Worm (Caenorhabditis elegans) whole organism, late embryonic: ENCODE measurements around the gene W02B3.4.
"Not testable (repeated sequence)": the region's sequence is repeated elsewhere in the genome, so short reads cannot be mapped to it uniquely, and the experiment has no call there.

ENCODE experiments used
- C38D4.7 ChIP-seq: fragments of 200-800 bp; sonication (Bioruptor generic); optimal IDR thresholded peaks from 2 replicates; lab custom pipeline; 2018; ENCODE audit warnings: mild to moderate bottlenecking, missing genetic modification characterization, moderate library complexity, missing compliant biosample characterization
- F13H6.1 ChIP-seq: sonication (generic microtip); optimal IDR thresholded peaks from 2 replicates; lab custom pipeline; 2016; ENCODE audit warnings: missing genetic modification characterization, missing compliant biosample characterization
- K02D7.2 ChIP-seq: sonication (generic microtip); optimal IDR thresholded peaks from 2 replicates; lab custom pipeline; 2017; ENCODE audit warnings: mild to moderate bottlenecking, missing genetic modification characterization, missing compliant biosample characterization
- K09A11.1 ChIP-seq: sonication (generic microtip); optimal IDR thresholded peaks from 2 replicates; lab custom pipeline; 2017; ENCODE audit warnings: antibody characterized with exemption, mild to moderate bottlenecking, missing genetic modification characterization, missing compliant biosample characterization; ENCODE audit not compliant: insufficient read depth
- Y22D7AL.16 ChIP-seq: sonication (generic microtip); optimal IDR thresholded peaks from 2 replicates; lab custom pipeline; 2016; ENCODE audit warnings: missing genetic modification characterization, missing compliant biosample characterization
- ceh-14 ChIP-seq: sonication (generic microtip); optimal IDR thresholded peaks from 2 replicates; lab custom pipeline; 2016; ENCODE audit warnings: missing genotype, missing genetic modification characterization, missing compliant biosample characterization
- ceh-18 ChIP-seq: sonication (generic microtip); optimal IDR thresholded peaks from 2 replicates; lab custom pipeline; 2016; ENCODE audit warnings: missing genetic modification characterization, missing compliant biosample characterization
- ceh-19 ChIP-seq: fragments of 200-800 bp; sonication (Bioruptor generic); optimal IDR thresholded peaks from 2 replicates; lab custom pipeline; 2018; ENCODE audit warnings: mild to moderate bottlenecking, missing genetic modification characterization, missing compliant biosample characterization
- ceh-2 ChIP-seq: sonication (generic microtip); optimal IDR thresholded peaks from 2 replicates; lab custom pipeline; 2016; ENCODE audit warnings: missing genotype, missing genetic modification characterization, missing compliant biosample characterization
- ceh-31 ChIP-seq: sonication (generic microtip); optimal IDR thresholded peaks from 2 replicates; lab custom pipeline; 2016; ENCODE audit warnings: missing genetic modification characterization, missing compliant biosample characterization
- ceh-34 ChIP-seq: sonication (generic microtip); optimal IDR thresholded peaks from 2 replicates; lab custom pipeline; 2016; ENCODE audit warnings: mild to moderate bottlenecking, missing genetic modification characterization, missing compliant biosample characterization
- ceh-45 ChIP-seq: fragments of 200-800 bp; sonication (Bioruptor generic); IDR thresholded peaks from 2 replicates; pipeline ENCODE4 v1.3.6; 2022; ENCODE audit warnings: missing genetic modification reagents, missing genetic modification characterization, missing compliant biosample characterization
- ceh-48 ChIP-seq: sonication (generic microtip); optimal IDR thresholded peaks from 2 replicates; lab custom pipeline; 2016; ENCODE audit warnings: missing genetic modification characterization, inconsistent platforms, missing compliant biosample characterization
- ceh-6 ChIP-seq: fragments of 200-800 bp; sonication (Bioruptor generic); optimal IDR thresholded peaks from 2 replicates; lab custom pipeline; 2018; ENCODE audit warnings: mild to moderate bottlenecking, missing genetic modification characterization, missing compliant biosample characterization
- dve-1 ChIP-seq: sonication (generic microtip); optimal IDR thresholded peaks from 2 replicates; lab custom pipeline; 2017; ENCODE audit warnings: antibody characterized with exemption, mild to moderate bottlenecking, missing genetic modification characterization, missing compliant biosample characterization
- elt-2 ChIP-seq: sonication (generic microtip); optimal IDR thresholded peaks from 2 replicates; lab custom pipeline; 2016; ENCODE audit warnings: missing genetic modification reagents, missing genetic modification characterization, missing compliant biosample characterization
- ets-4 ChIP-seq: sonication (generic microtip); optimal IDR thresholded peaks from 2 replicates; lab custom pipeline; 2016; ENCODE audit warnings: missing genetic modification characterization, missing compliant biosample characterization
- fax-1 ChIP-seq: sonication (generic microtip); optimal IDR thresholded peaks from 2 replicates; lab custom pipeline; 2016; ENCODE audit warnings: missing genotype, missing genetic modification characterization, missing compliant biosample characterization
- fkh-10 ChIP-seq: fragments of 150-350 bp; optimal IDR thresholded peaks from 2 replicates; lab custom pipeline; 2014; ENCODE audit warnings: missing biosample characterization, missing genetic modification reagents, missing genetic modification characterization
- gmeb-2 ChIP-seq: sonication (generic microtip); optimal IDR thresholded peaks from 2 replicates; lab custom pipeline; 2016; ENCODE audit warnings: missing genetic modification characterization, inconsistent platforms, missing compliant biosample characterization
- hlh-6 ChIP-seq: sonication (generic microtip); optimal IDR thresholded peaks from 2 replicates; lab custom pipeline; 2016; ENCODE audit warnings: missing genotype, missing genetic modification characterization, missing compliant biosample characterization
- lim-6 ChIP-seq: sonication (generic microtip); optimal IDR thresholded peaks from 2 replicates; lab custom pipeline; 2016; ENCODE audit warnings: missing genetic modification characterization, missing compliant biosample characterization
- nfya-1 ChIP-seq: sonication (generic microtip); optimal IDR thresholded peaks from 2 replicates; lab custom pipeline; 2017; ENCODE audit warnings: missing genetic modification characterization, mild to moderate bottlenecking, missing compliant biosample characterization, antibody characterized with exemption, moderate library complexity
- nhr-232 ChIP-seq: sonication (generic microtip); optimal IDR thresholded peaks from 2 replicates; lab custom pipeline; 2016; ENCODE audit warnings: missing genetic modification characterization, missing compliant biosample characterization
- npax-4 ChIP-seq: sonication (generic microtip); optimal IDR thresholded peaks from 2 replicates; lab custom pipeline; 2016; ENCODE audit warnings: missing genetic modification characterization, missing compliant biosample characterization
- pqm-1 ChIP-seq: sonication (generic microtip); optimal IDR thresholded peaks from 2 replicates; lab custom pipeline; 2016; ENCODE audit warnings: missing genetic modification characterization, missing compliant biosample characterization
- rnt-1 ChIP-seq: sonication (generic microtip); optimal IDR thresholded peaks from 2 replicates; lab custom pipeline; 2016; ENCODE audit warnings: missing genetic modification characterization, missing compliant biosample characterization
- sdc-2 ChIP-seq: sonication (generic microtip); optimal IDR thresholded peaks from 2 replicates; lab custom pipeline; 2016; ENCODE audit warnings: missing genotype, missing genetic modification characterization, missing compliant biosample characterization
- sox-2 ChIP-seq: fragments of 200-800 bp; sonication (Bioruptor generic); IDR thresholded peaks from 2 replicates; pipeline ENCODE4 v1.3.6; 2022; ENCODE audit warnings: missing genetic modification reagents, missing genetic modification characterization, missing compliant biosample characterization
- tbx-2 ChIP-seq: sonication (generic microtip); optimal IDR thresholded peaks from 2 replicates; lab custom pipeline; 2016; ENCODE audit warnings: missing genetic modification characterization, missing compliant biosample characterization
- unc-42 ChIP-seq: sonication (generic microtip); optimal IDR thresholded peaks from 2 replicates; lab custom pipeline; 2016; ENCODE audit warnings: missing genotype, missing genetic modification characterization, missing compliant biosample characterization
- unc-55 ChIP-seq: sonication (generic microtip); optimal IDR thresholded peaks from 2 replicates; lab custom pipeline; 2017; ENCODE audit warnings: missing biosample characterization, missing genetic modification reagents, missing genetic modification characterization
- zip-5 ChIP-seq: sonication (generic microtip); optimal IDR thresholded peaks from 2 replicates; lab custom pipeline; 2016; ENCODE audit warnings: missing genetic modification characterization, missing compliant biosample characterization

W02B3.4 gene

DNA sequence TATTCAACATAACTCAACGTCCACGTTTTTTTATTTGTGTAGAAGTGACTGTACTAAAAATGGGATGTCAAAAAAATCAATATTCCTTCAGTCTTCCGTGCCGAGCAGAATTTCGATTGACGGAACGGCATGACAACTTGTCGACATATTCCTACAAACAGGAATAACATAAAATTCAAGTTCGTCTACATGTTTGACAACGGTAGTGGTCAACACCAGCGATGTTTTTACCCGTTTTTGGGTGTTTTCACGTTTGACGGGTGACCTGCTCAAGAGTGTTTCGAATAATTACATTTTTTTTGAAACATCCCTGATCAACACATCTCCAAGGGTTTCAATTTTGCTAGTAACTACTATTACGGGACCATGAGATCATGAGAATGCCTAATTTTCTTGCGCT, 8.7 kb upstream of the W02B3.4 start, which contains the start of gene W02B3.7 (continued):
- no peak for TF ChIP-seq K09A11.1

- TF ChIP-seq hlh-6 (tag; lab: Kevin White, UChicago); elt-2 (tag; lab: Kevin White, UChicago); sdc-2: not testable (repeated sequence)
- TF ChIP-seq, all 69 proteins: peak for 0; not testable (repeated sequence) for 69
Measured at ce11 chrIII:688869-689268, 5.7 kb upstream of the W02B3.4 start, which contains the start of gene elf-1. elf-1 (plus strand) TSS chrIII:689169.

DNA sequence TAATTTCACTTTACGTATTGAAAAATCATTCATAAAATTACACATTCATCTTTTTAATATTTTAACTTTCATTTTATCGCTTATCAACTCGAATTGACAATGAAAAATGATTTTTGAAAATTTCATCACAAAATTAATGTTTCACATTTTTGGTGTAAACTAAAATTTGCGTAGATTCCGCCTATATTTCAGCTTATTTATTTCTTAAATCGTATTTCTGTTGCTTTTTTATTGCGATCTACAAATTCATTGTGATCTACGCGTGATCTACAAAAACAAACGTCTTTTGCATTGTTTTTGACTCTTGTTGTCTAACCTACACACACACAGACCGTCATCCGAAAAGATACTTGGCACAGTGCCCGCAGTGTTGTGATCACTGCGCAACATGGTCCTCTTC, 4.9 kb upstream of the W02B3.4 start:
- no peak for TF ChIP-seq F13H6.1
- TF ChIP-seq K02D7.2 (tag; lab: Kevin White, UChicago): no peak
- TF ChIP-seq pqm-1 (tag; lab: Kevin White, UChicago): no peak
- TF ChIP-seq nhr-232 (tag; lab: Kevin White, UChicago): no peak
- no peak for TF ChIP-seq unc-42 (tag; lab: Kevin White, UChicago)
- no peak for TF ChIP-seq fkh-10 (GFP tag; lab: Kevin White, UChicago)
- no peak for TF ChIP-seq sdc-2
- TF ChIP-seq ceh-48: no peak
- no peak for TF ChIP-seq tbx-2 (tag; lab: Kevin White, UChicago)
- TF ChIP-seq unc-55 (GFP tag; lab: Kevin White, UChicago): no peak
- no peak for TF ChIP-seq ets-4 (tag; lab: Kevin White, UChicago)
- TF ChIP-seq npax-4 (tag; lab: Kevin White, UChicago): no peak
- TF ChIP-seq ceh-6 (GFP tag; lab: Kevin White, UChicago): no peak
- TF ChIP-seq, all 69 proteins: peak for 0

DNA sequence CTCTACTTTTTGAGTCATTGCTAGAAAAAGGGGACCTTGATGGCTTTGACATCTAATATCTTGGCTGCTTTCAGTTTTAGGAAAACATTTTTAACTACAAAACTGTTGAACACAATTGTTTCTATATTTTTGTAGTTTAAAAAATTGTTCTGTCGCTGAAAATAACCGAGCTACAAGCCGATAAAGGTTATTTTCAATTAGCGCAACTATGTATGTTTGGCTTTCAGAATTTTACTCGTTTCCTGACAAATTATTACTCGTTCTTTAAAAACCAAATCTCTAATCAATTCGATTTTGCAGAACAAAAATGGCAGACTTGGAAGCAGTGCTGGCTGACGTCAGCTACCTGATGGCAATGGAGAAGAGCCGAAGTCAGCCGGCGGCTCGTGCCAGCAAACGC, 7.4 kb downstream of the W02B3.4 start, which contains the start of gene grk-2:
TSS of gene grk-2 (plus strand) at position 301 of the 400 bp plus-strand sequence.
- TF ChIP-seq ceh-2 (tag; lab: Kevin White, UChicago) (no peak), ceh-34 (tag; lab: Kevin White, UChicago) (no peak), gmeb-2 (tag; lab: Kevin White, UChicago) (no peak), K09A11.1 (no peak)

- TF ChIP-seq sox-2 (GFP tag; lab: Robert Waterston, UW) (no peak), hlh-6 (tag; lab: Kevin White, UChicago) (no peak), unc-42 (tag; lab: Kevin White, UChicago) (peak; percentile 97), lim-6 (tag; lab: Kevin White, UChicago) (no peak), ceh-19 (no peak), K09A11.1 (no peak), C38D4.7 (GFP tag; lab: Kevin White, UChicago) (no peak)
Measured at ce11 chrIII:675413-675812, 7.8 kb downstream of the W02B3.4 start.

DNA sequence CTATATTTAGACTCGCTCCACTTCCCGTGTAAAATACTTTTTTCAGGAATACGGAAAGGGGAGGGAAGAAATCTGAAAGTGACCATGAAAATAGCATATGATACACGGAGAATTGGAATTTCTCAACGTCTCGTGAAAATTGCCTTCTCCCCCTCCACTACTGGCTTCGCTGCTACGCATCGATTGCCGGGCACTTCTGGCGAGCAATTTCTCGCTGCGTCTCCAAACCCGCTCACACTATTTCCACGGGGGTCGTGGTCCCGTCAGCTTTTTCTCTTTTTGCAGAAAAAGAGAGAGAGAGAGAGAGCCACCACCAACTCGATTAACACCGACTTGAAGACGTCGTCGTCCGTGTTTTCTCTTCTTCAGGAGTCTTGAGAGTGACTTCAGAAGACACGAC, 12.2 kb downstream of the W02B3.4 start:
- TF ChIP-seq unc-42 (tag; lab: Kevin White, UChicago): peak; percentile 97
- peak; percentile 32 for TF ChIP-seq ceh-34 (tag; lab: Kevin White, UChicago)
- no peak for TF ChIP-seq hlh-6 (tag; lab: Kevin White, UChicago)
- no peak for TF ChIP-seq npax-4 (tag; lab: Kevin White, UChicago)
- no peak for TF ChIP-seq rnt-1
- TF ChIP-seq K02D7.2 (tag; lab: Kevin White, UChicago): no peak
- no peak for TF ChIP-seq fkh-10 (GFP tag; lab: Kevin White, UChicago)
- TF ChIP-seq F13H6.1: no peak
- peak; percentile 90 for TF ChIP-seq ceh-48
- TF ChIP-seq zip-5 (tag; lab: Kevin White, UChicago): no peak
- TF ChIP-seq nfya-1: peak; percentile 65
- TF ChIP-seq ceh-14: peak; percentile 67
- no peak for TF ChIP-seq ceh-6 (GFP tag; lab: Kevin White, UChicago)
- TF ChIP-seq fax-1 (tag; lab: Kevin White, UChicago): no peak
- peak; percentile 46 for TF ChIP-seq tbx-2 (tag; lab: Kevin White, UChicago)
- TF ChIP-seq Y22D7AL.16 (tag; lab: Kevin White, UChicago): peak; percentile 26
- TF ChIP-seq ceh-31 (tag; lab: Kevin White, UChicago): peak; percentile 80
- TF ChIP-seq ceh-45 (GFP tag; lab: Robert Waterston, UW): no peak
- TF ChIP-seq ceh-18 (tag; lab: Kevin White, UChicago): peak; percentile 22
- TF ChIP-seq dve-1 (tag; lab: Kevin White, UChicago): no peak
